Worm (Caenorhabditis elegans) whole organism, early embryonic: Measurements from ENCODE around the gene Y46G5A.18.

Experiments
- B0310.2 ChIP-seq: sonication (generic microtip); optimal IDR thresholded peaks from 2 replicates; lab custom pipeline; 2016; ENCODE audit warnings: mild to moderate bottlenecking, missing genetic modification characterization, missing compliant biosample characterization
- ama-1 ChIP-seq: fragments of 150-350 bp; optimal IDR thresholded peaks from 2 replicates; lab custom pipeline; 2014
- sea-1 ChIP-seq: fragments of 200-800 bp; sonication (Bioruptor generic); conservative IDR thresholded peaks from 2 replicates; pipeline ENCODE4 v1.3.6; 2022; ENCODE audit warnings: missing genetic modification characterization, missing compliant biosample characterization
- tbx-37 ChIP-seq: fragments of 200-800 bp; sonication (Bioruptor generic); conservative IDR thresholded peaks from 2 replicates; pipeline ENCODE4 v1.3.6; 2022; ENCODE audit warnings: missing genetic modification reagents, missing genetic modification characterization, missing compliant biosample characterization

- no peak for TF ChIP-seq tbx-37 (GFP tag; lab: Robert Waterston, UW)
- TF ChIP-seq ama-1 (lab: Kevin White, UChicago) = no peak
- TF ChIP-seq B0310.2 (tag; lab: Kevin White, UChicago) = no peak
- no peak for TF ChIP-seq sea-1 (GFP tag; lab: Robert Waterston, UW)
Observed at ce11 chrII:12798814-12799213, 6.2 kb downstream of the Y46G5A.18 start.
